Fruit fly (Drosophila melanogaster): Measurements from ENCODE around the gene tsg.

DNA sequence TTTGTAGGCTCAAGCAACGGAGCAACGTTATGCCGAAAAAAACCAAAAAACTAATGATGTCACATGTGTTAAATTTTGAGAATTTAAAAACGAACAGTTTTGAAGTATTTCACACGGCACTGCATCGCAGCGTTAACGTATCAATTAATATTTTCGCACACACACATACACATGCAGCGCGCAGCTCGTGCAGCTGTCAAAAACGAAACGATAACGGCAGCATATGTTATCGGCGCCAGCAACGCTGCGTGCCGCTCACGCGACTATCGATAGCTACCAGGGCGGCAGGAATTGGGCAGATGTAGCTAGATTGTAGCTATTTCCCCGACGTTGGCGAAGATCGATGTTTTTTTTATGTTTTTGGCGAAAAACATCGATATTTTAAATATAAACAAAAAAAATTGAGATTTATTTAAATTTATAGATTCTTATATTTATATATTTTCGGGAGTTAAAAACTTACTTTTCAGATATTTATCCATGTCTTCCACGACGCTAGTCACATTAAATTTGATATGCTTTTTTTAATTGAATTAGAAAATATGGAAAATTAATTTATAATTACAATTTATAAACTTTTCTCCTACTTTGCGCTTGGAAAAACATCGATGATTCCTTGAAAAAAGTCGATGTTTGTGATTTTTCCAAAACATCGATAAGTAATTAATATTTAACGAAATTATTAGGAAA lies 40.2 kb upstream of the tsg start, which contains the start of gene Usp7:
- TF ChIP-seq CG8478 (optimal IDR thresholded peaks at IDR 0.05) (no peak), CTCF (optimal IDR thresholded peaks at IDR 0.05) (peak in 1 of 2 experiments; percentile 31)
